Fruit fly (Drosophila melanogaster): ENCODE measurements around the gene CG4935.

Gene CG4935

DNA sequence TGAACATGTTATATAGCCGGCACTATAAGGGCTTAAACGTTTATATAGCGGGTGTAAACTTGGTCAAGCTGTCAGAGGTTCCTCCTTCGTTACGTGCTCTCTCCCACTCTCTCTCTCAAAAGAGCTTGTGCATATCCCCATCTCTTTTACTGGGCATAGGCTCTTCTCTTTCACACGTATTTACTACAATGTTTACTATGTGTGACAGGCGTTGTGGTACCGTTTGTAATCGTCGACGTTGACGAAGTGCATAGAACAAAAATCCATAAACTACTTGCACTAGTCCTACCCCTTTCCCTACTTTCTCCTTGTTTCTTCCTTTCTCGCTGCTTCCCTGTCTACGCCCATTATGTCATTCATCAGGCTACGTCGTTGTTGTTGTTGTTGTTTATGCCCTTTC is 14.9 kb downstream of the CG4935 start:
- no peak for TF ChIP-seq CG7556 (GFP tag; optimal IDR thresholded peaks at IDR 0.05)
- no peak for TF ChIP-seq CG10366 (GFP tag; IDR thresholded peaks at IDR 0.05)
- TF ChIP-seq tna (GFP tag; IDR thresholded peaks at IDR 0.05; ENCODE audit: partially characterized antibody): no peak
- TF ChIP-seq CG2202 (tag; optimal IDR thresholded peaks at IDR 0.05): no peak
- no peak for TF ChIP-seq Doc2 (GFP tag; IDR thresholded peaks at IDR 0.05)
- TF ChIP-seq Gug (GFP tag; IDR thresholded peaks at IDR 0.05): no peak
- no peak for TF ChIP-seq CG13287 (GFP tag; IDR thresholded peaks at IDR 0.05; ENCODE audit: partially characterized antibody)
- TF ChIP-seq Trl (optimal IDR thresholded peaks at IDR 0.05): peak; percentile 40 to 42
- no peak for TF ChIP-seq Trl (GFP tag; optimal IDR thresholded peaks at IDR 0.05)
- no peak for TF ChIP-seq emc (GFP tag; optimal IDR thresholded peaks at IDR 0.05)
- no peak for TF ChIP-seq Mad (GFP tag; optimal IDR thresholded peaks at IDR 0.05)
- peak; percentile 7 for TF ChIP-seq pfk (GFP tag; optimal IDR thresholded peaks at IDR 0.05)
- TF ChIP-seq vnd (GFP tag; IDR thresholded peaks at IDR 0.05; ENCODE audit: partially characterized antibody): no peak
- TF ChIP-seq CG10321 (GFP tag; IDR thresholded peaks at IDR 0.05): 0 out of 2 replicates have a peak, but pooled peaks have one; percentile 26
- TF ChIP-seq Pdp1 (GFP tag; optimal IDR thresholded peaks at IDR 0.05): peak in 1 of 2 experiments; percentile 11
- TF ChIP-seq crp (GFP tag; optimal IDR thresholded peaks at IDR 0.05): peak in 1 of 2 experiments; percentile 5
- no peak for TF ChIP-seq zfh1 (GFP tag; IDR thresholded peaks at IDR 0.05)
- TF ChIP-seq zen (tag; optimal IDR thresholded peaks at IDR 0.05): peak; percentile 0

DNA sequence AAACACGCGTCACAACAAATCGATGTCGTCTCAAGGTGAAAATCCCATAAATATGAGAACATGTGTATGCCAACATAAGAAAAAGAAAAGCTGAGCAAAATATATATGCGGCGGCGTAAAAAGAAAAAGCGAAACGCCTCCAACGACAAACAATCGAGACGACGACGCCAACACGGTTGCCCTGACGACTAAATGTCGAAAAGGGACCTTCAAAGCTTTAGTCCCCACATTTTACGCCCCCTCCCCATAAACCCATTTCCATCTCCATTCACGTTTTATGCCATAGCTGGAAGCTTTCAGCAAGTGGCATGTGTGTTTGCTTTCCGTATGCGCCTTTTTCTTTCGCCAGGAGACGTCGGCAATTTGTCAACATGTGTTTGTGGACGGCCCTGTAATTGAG is 16.0 kb downstream of the CG4935 start:
- TF ChIP-seq jumu (GFP tag; optimal IDR thresholded peaks at IDR 0.05) (no peak), Oli (tag; optimal IDR thresholded peaks at IDR 0.05) (no peak), CG10267 (tag; optimal IDR thresholded peaks at IDR 0.05) (no peak), kah (GFP tag; optimal IDR thresholded peaks at IDR 0.05) (no peak), otp (GFP tag; IDR thresholded peaks at IDR 0.05) (no peak), CG10543 (GFP tag; optimal IDR thresholded peaks at IDR 0.05) (peak; percentile 48), CG7357 (GFP tag; IDR thresholded peaks at IDR 0.05) (no peak), Ssrp (tag; optimal IDR thresholded peaks at IDR 0.05) (no peak), Nf-YA (GFP tag; IDR thresholded peaks at IDR 0.05) (no peak), CG3838 (GFP tag; optimal IDR thresholded peaks at IDR 0.05) (no peak), run (tag; optimal IDR thresholded peaks at IDR 0.05) (no peak), CG12155 (GFP tag; optimal IDR thresholded peaks at IDR 0.05) (no peak), Kr (GFP tag; optimal IDR thresholded peaks at IDR 0.05) (no peak), CG7963 (GFP tag; IDR thresholded peaks at IDR 0.05; ENCODE audit: partially characterized antibody) (no peak), Lim3 (GFP tag; IDR thresholded peaks at IDR 0.05) (no peak), mld (GFP tag; IDR thresholded peaks at IDR 0.05; ENCODE audit: partially characterized antibody) (no peak), Rfx (GFP tag; IDR thresholded peaks at IDR 0.05) (peak; percentile 54; the same call in 1 of the 2 replicates), HLH4C (GFP tag; IDR thresholded peaks at IDR 0.05; ENCODE audit: partially characterized antibody) (no peak), CG32532 (GFP tag; IDR thresholded peaks at IDR 0.05) (no peak), Doc3 (GFP tag; IDR thresholded peaks at IDR 0.05; ENCODE audit: partially characterized antibody) (no peak), CG9932 (GFP tag; IDR thresholded peaks at IDR 0.05) (no peak), CG1233 (GFP tag; optimal IDR thresholded peaks at IDR 0.05) (no peak), CG16813 (GFP tag; IDR thresholded peaks at IDR 0.05; ENCODE audit: partially characterized antibody) (no peak), NK7.1 (GFP tag; optimal IDR thresholded peaks at IDR 0.05) (no peak), CkIIα-i1 (GFP tag; IDR thresholded peaks at IDR 0.05) (no peak), corto (GFP tag; optimal IDR thresholded peaks at IDR 0.05) (no peak), usp (GFP tag; optimal IDR thresholded peaks at IDR 0.05) (no peak), br (optimal IDR thresholded peaks at IDR 0.05) (no peak), Drgx (GFP tag; IDR thresholded peaks at IDR 0.05) (0 out of 2 replicates have a peak, but pooled peaks have one; percentile 12), ftz-f1 (GFP tag; optimal IDR thresholded peaks at IDR 0.05) (peak; percentile 17), CG6272 (GFP tag; IDR thresholded peaks at IDR 0.05) (no peak), lab (GFP tag; optimal IDR thresholded peaks at IDR 0.05) (no peak), vnd (GFP tag; IDR thresholded peaks at IDR 0.05; ENCODE audit: partially characterized antibody) (no peak), CHES-1-like (GFP tag; optimal IDR thresholded peaks at IDR 0.05) (no peak)
